Fruit fly (Drosophila melanogaster) whole organism, embryonic: ENCODE results near the gene CG9184.

ENCODE experiments used
- Adf1 ChIP-seq: fragments of 200-800 bp; sonication (Bioruptor generic); IDR thresholded peaks from 2 replicates; pipeline ENCODE4 v1.3.6; 2022; ENCODE audit warnings: missing biosample characterization, missing genetic modification characterization
- Atf-2 ChIP-seq: fragments of 200-800 bp; sonication (Bioruptor generic); optimal IDR thresholded peaks from 2 replicates; lab custom pipeline; 2016; ENCODE audit warnings: missing biosample characterization, missing genetic modification characterization
- Bgb ChIP-seq: fragments of 200-800 bp; sonication (Bioruptor generic); IDR thresholded peaks from 2 replicates; pipeline ENCODE4 v1.3.6; 2022; ENCODE audit warnings: missing biosample characterization, missing genetic modification characterization; ENCODE audit not compliant: partially characterized antibody
- CG10543 ChIP-seq: fragments of 200-800 bp; sonication (Bioruptor generic); optimal IDR thresholded peaks from 3 replicates; lab custom pipeline; 2017; ENCODE audit warnings: missing biosample characterization, mild to moderate bottlenecking, missing genetic modification characterization, moderate library complexity
- CG10654 ChIP-seq: fragments of 200-800 bp; sonication (Bioruptor generic); optimal IDR thresholded peaks from 2 replicates; lab custom pipeline; 2016; ENCODE audit warnings: missing biosample characterization, missing genetic modification characterization
- CG11695 ChIP-seq: fragments of 200-800 bp; sonication (Bioruptor generic); IDR thresholded peaks from 3 replicates; pipeline ENCODE4 v1.3.6; 2022; ENCODE audit warnings: missing biosample characterization, missing genetic modification characterization
- CG12104 ChIP-seq: fragments of 200-800 bp; sonication (Bioruptor generic); optimal IDR thresholded peaks from 3 replicates; lab custom pipeline; 2016; ENCODE audit warnings: missing biosample characterization, missing genetic modification characterization
- CG12659 ChIP-seq: fragments of 200-800 bp; sonication (Bioruptor generic); optimal IDR thresholded peaks from 3 replicates; lab custom pipeline; 2017; ENCODE audit warnings: mild to moderate bottlenecking, missing biosample characterization, missing genetic modification reagents, missing genetic modification characterization
- CG13894 ChIP-seq: fragments of 200-800 bp; sonication (Bioruptor generic); optimal IDR thresholded peaks from 3 replicates; lab custom pipeline; 2018; ENCODE audit warnings: missing biosample characterization, mild to moderate bottlenecking, missing genetic modification characterization, moderate library complexity
- CG14441 ChIP-seq: fragments of 200-800 bp; sonication (Bioruptor generic); IDR thresholded peaks from 2 replicates; pipeline ENCODE4 v1.3.6; 2022; ENCODE audit warnings: missing biosample characterization, missing genetic modification characterization
- CG15696 ChIP-seq: fragments of 200-800 bp; sonication (Bioruptor generic); optimal IDR thresholded peaks from 2 replicates; lab custom pipeline; 2019; ENCODE audit warnings: missing biosample characterization, mild to moderate bottlenecking, missing genetic modification characterization, moderate library complexity
- CG18476 ChIP-seq: fragments of 200-800 bp; sonication (Bioruptor generic); optimal IDR thresholded peaks from 2 replicates; lab custom pipeline; 2016; ENCODE audit warnings: missing biosample characterization, mild to moderate bottlenecking, missing genetic modification characterization
- CG31441 ChIP-seq: fragments of 200-800 bp; sonication (Bioruptor generic); IDR thresholded peaks from 2 replicates; pipeline ENCODE4 v1.3.6; 2022; ENCODE audit warnings: missing biosample characterization, missing genetic modification characterization
- CG33213 ChIP-seq: fragments of 200-800 bp; sonication (Bioruptor generic); optimal IDR thresholded peaks from 3 replicates; lab custom pipeline; 2016; ENCODE audit warnings: missing biosample characterization, missing genetic modification characterization
- CG4328 ChIP-seq: fragments of 200-800 bp; sonication (Bioruptor generic); optimal IDR thresholded peaks from 3 replicates; lab custom pipeline; 2017; ENCODE audit warnings: missing biosample characterization, missing genetic modification reagents, missing genetic modification characterization
- CG4424 ChIP-seq: fragments of 200-800 bp; sonication (Bioruptor generic); optimal IDR thresholded peaks from 3 replicates; lab custom pipeline; 2016; ENCODE audit warnings: missing biosample characterization, missing genetic modification characterization
- CG4707 ChIP-seq: fragments of 200-800 bp; sonication (Bioruptor generic); optimal IDR thresholded peaks from 2 replicates; lab custom pipeline; 2018; ENCODE audit warnings: missing biosample characterization, mild to moderate bottlenecking, missing genetic modification characterization, moderate library complexity
- CG5180 ChIP-seq: fragments of 200-800 bp; sonication (Bioruptor generic); optimal IDR thresholded peaks from 3 replicates; lab custom pipeline; 2017; ENCODE audit warnings: missing biosample characterization, missing genetic modification characterization, mild to moderate bottlenecking, moderate library complexity, missing genetic modification reagents
- CG5245 ChIP-seq: fragments of 200-800 bp; sonication (Bioruptor generic); optimal IDR thresholded peaks from 3 replicates; lab custom pipeline; 2016; ENCODE audit warnings: missing biosample characterization, missing genetic modification characterization
- CG6813 ChIP-seq: fragments of 200-800 bp; sonication (Bioruptor generic); optimal IDR thresholded peaks from 2 replicates; lab custom pipeline; 2017; ENCODE audit warnings: missing biosample characterization, missing genetic modification characterization, mild to moderate bottlenecking, moderate library complexity, missing genetic modification reagents
- CG8359 ChIP-seq: fragments of 200-800 bp; sonication (Bioruptor generic); optimal IDR thresholded peaks from 2 replicates; lab custom pipeline; 2017; ENCODE audit warnings: missing biosample characterization, mild to moderate bottlenecking, missing genetic modification characterization, borderline replicate concordance
- CHES-1-like ChIP-seq: fragments of 200-800 bp; sonication (Bioruptor generic); optimal IDR thresholded peaks from 2 replicates; lab custom pipeline; 2016; ENCODE audit warnings: missing biosample characterization, missing genetic modification characterization
- Dad ChIP-seq: fragments of 200-800 bp; sonication (Bioruptor generic); optimal IDR thresholded peaks from 3 replicates; lab custom pipeline; 2016; ENCODE audit warnings: missing biosample characterization, missing genetic modification characterization
- Dbx ChIP-seq: fragments of 200-800 bp; sonication (Bioruptor generic); IDR thresholded peaks from 3 replicates; pipeline ENCODE4 v1.3.6; 2022; ENCODE audit warnings: missing biosample characterization, missing genetic modification characterization
- Dip2 ChIP-seq: fragments of 200-800 bp; sonication (Bioruptor generic); IDR thresholded peaks from 2 replicates; pipeline ENCODE4 v1.3.6; 2022; ENCODE audit warnings: missing biosample characterization, missing genetic modification characterization
- E2f2 ChIP-seq: fragments of 200-800 bp; sonication (Bioruptor generic); IDR thresholded peaks from 2 replicates; pipeline ENCODE4 v1.3.6; 2022; ENCODE audit warnings: missing biosample characterization, missing genetic modification characterization
- GATAe ChIP-seq: fragments of 200-800 bp; sonication (Bioruptor generic); conservative IDR thresholded peaks from 2 replicates; pipeline ENCODE4 v1.3.6; 2022; ENCODE audit warnings: missing biosample characterization, missing genetic modification characterization
- HLH4C ChIP-seq: fragments of 200-800 bp; sonication (Bioruptor generic); IDR thresholded peaks from 3 replicates; pipeline ENCODE4 v1.3.6; 2022; ENCODE audit warnings: missing biosample characterization, missing genetic modification characterization; ENCODE audit not compliant: partially characterized antibody
- Hr51 ChIP-seq, 2 experiments: fragments of 200-800 bp; sonication (Bioruptor generic); optimal IDR thresholded peaks; 2 replicates in 1 of 2; 3 replicates in 1 of 2; lab custom pipeline; 2016 to 2018; ENCODE audit warnings: missing biosample characterization in 2 of 2, missing genetic modification characterization in 2 of 2, mild to moderate bottlenecking in 1 of 2, moderate library complexity in 1 of 2
- Jarid2 ChIP-seq: fragments of 200-800 bp; sonication (Bioruptor generic); optimal IDR thresholded peaks from 3 replicates; lab custom pipeline; 2017; ENCODE audit warnings: mild to moderate bottlenecking, missing biosample characterization, missing genetic modification reagents, missing genetic modification characterization
- MBD-R2 ChIP-seq: fragments of 200-800 bp; sonication (Bioruptor generic); IDR thresholded peaks from 2 replicates; pipeline ENCODE4 v1.3.6; 2022; ENCODE audit warnings: missing biosample characterization, missing genetic modification characterization
- Myb ChIP-seq: fragments of 200-800 bp; sonication (Bioruptor generic); optimal IDR thresholded peaks from 2 replicates; lab custom pipeline; 2016; ENCODE audit warnings: missing biosample characterization, missing genetic modification characterization
- Poxn ChIP-seq: fragments of 200-800 bp; sonication (Bioruptor generic); IDR thresholded peaks from 2 replicates; pipeline ENCODE4 v1.3.6; 2022; ENCODE audit warnings: missing biosample characterization, missing genetic modification characterization
- Sin3A ChIP-seq: fragments of >200 bp; optimal IDR thresholded peaks from 2 replicates; lab custom pipeline; 2018
- Sry-β ChIP-seq: fragments of 200-800 bp; sonication (Bioruptor generic); optimal IDR thresholded peaks from 2 replicates; lab custom pipeline; 2018; ENCODE audit warnings: missing biosample characterization, mild to moderate bottlenecking, missing genetic modification characterization, moderate library complexity
- aop ChIP-seq: fragments of 200-800 bp; sonication (Bioruptor generic); IDR thresholded peaks from 2 replicates; pipeline ENCODE4 v1.3.6; 2022; ENCODE audit warnings: missing biosample characterization, missing genetic modification characterization
- bab2 ChIP-seq: fragments of 200-800 bp; sonication (Bioruptor generic); optimal IDR thresholded peaks from 2 replicates; lab custom pipeline; 2016; ENCODE audit warnings: missing biosample characterization, missing genetic modification characterization
- bcd ChIP-seq: fragments of 200-800 bp; sonication (Bioruptor generic); optimal IDR thresholded peaks from 2 replicates; lab custom pipeline; 2017; ENCODE audit warnings: missing biosample characterization, mild to moderate bottlenecking, missing genetic modification characterization
- chif ChIP-seq, 2 experiments: fragments of 200-800 bp; sonication (Bioruptor generic); optimal IDR thresholded peaks; 3 replicates each; lab custom pipeline; 2016; ENCODE audit warnings: missing biosample characterization in 2 of 2, missing genetic modification characterization in 2 of 2
- chinmo ChIP-seq: fragments of 200-800 bp; sonication (Bioruptor generic); IDR thresholded peaks from 4 replicates; pipeline ENCODE4 v1.3.6; 2022; ENCODE audit warnings: missing biosample characterization, missing genetic modification characterization; ENCODE audit not compliant: partially characterized antibody
- croc ChIP-seq: fragments of 200-800 bp; sonication (Bioruptor generic); conservative IDR thresholded peaks from 3 replicates; pipeline ENCODE4 v1.3.6; 2022; ENCODE audit warnings: missing biosample characterization, missing genetic modification characterization
- mam ChIP-seq: fragments of 200-800 bp; sonication (Bioruptor generic); optimal IDR thresholded peaks from 3 replicates; lab custom pipeline; 2016; ENCODE audit warnings: missing biosample characterization, missing genetic modification characterization
- shn ChIP-seq: fragments of 200-800 bp; sonication (Bioruptor generic); optimal IDR thresholded peaks from 3 replicates; lab custom pipeline; 2016; ENCODE audit warnings: missing biosample characterization, missing genetic modification characterization
- sisA ChIP-seq: fragments of 200-800 bp; sonication (Bioruptor generic); IDR thresholded peaks from 2 replicates; pipeline ENCODE4 v1.3.6; 2022; ENCODE audit warnings: missing biosample characterization, missing genetic modification characterization
- so ChIP-seq: fragments of 200-800 bp; sonication (Bioruptor generic); IDR thresholded peaks from 3 replicates; pipeline ENCODE4 v1.3.6; 2022; ENCODE audit warnings: missing biosample characterization, missing genetic modification characterization
- sug ChIP-seq: fragments of 200-800 bp; optimal IDR thresholded peaks from 2 replicates; lab custom pipeline; 2019; ENCODE audit warnings: missing biosample characterization, mild to moderate bottlenecking, missing genetic modification characterization, moderate library complexity
- tap ChIP-seq: fragments of 200-800 bp; optimal IDR thresholded peaks from 3 replicates; lab custom pipeline; 2019; ENCODE audit warnings: missing biosample characterization, mild to moderate bottlenecking, missing genetic modification characterization, moderate library complexity
- tin ChIP-seq: fragments of 200-800 bp; sonication (Bioruptor generic); optimal IDR thresholded peaks from 3 replicates; lab custom pipeline; 2016; ENCODE audit warnings: missing biosample characterization, missing genetic modification characterization
- twi ChIP-seq: fragments of 200-800 bp; optimal IDR thresholded peaks from 2 replicates; lab custom pipeline; 2019; ENCODE audit warnings: missing biosample characterization, mild to moderate bottlenecking, missing genetic modification characterization, moderate library complexity
- zfh1 ChIP-seq: fragments of 200-800 bp; sonication (Bioruptor generic); IDR thresholded peaks from 3 replicates; pipeline ENCODE4 v1.3.6; 2022; ENCODE audit warnings: missing biosample characterization, missing genetic modification characterization
- zfh2 ChIP-seq: fragments of 200-800 bp; sonication (Bioruptor generic); optimal IDR thresholded peaks from 2 replicates; lab custom pipeline; 2016; ENCODE audit warnings: missing biosample characterization, missing genetic modification characterization

CG9184 gene

dm6 chr3L:1295693-1296092, 26.9 kb downstream of the CG9184 start, which contains the start of gene Rabex-5 (continued):
- no peak for TF ChIP-seq tap
- TF ChIP-seq tin (GFP tag; lab: Kevin White, UChicago) = peak; percentile 48
- TF ChIP-seq sisA = 0 out of 2 replicates have a peak, but pooled peaks have one; percentile 13
- peak; percentile 93 for TF ChIP-seq CG33213 (GFP tag; lab: Kevin White, UChicago)
- TF ChIP-seq Jarid2 (GFP tag; lab: Kevin White, UChicago) = no peak
- no peak for TF ChIP-seq bab2 (GFP tag; lab: Kevin White, UChicago)
- TF ChIP-seq chinmo = 0 out of 4 replicates have a peak, but pooled peaks have one; percentile 15
- peak; percentile 74 for TF ChIP-seq Sry-β (GFP tag; lab: Kevin White, UChicago)
- no peak for TF ChIP-seq CG15696 (tag; lab: Kevin White, UChicago)
- TF ChIP-seq CG14441 (GFP tag; lab: Robert Waterston, UW) = no peak
- no peak for TF ChIP-seq CG6813 (GFP tag; lab: Kevin White, UChicago)
- TF ChIP-seq CG5180 = no peak
- TF ChIP-seq CG4707 = no peak
- no peak for TF ChIP-seq Atf-2
- TF ChIP-seq CG5245 = no peak
- peak; percentile 97 for TF ChIP-seq MBD-R2 (GFP tag; lab: Robert Waterston, UW)
- peak; percentile 36 for TF ChIP-seq Sin3A
- no peak for TF ChIP-seq CG12104 (GFP tag; lab: Kevin White, UChicago)
- TF ChIP-seq Adf1 = no peak
- no peak for TF ChIP-seq CG10543 (GFP tag; lab: Kevin White, UChicago)
- peak; percentile 50 for TF ChIP-seq zfh2 (GFP tag; lab: Kevin White, UChicago)
- TF ChIP-seq CG10654 (GFP tag; lab: Kevin White, UChicago) = peak; percentile 31
- TF ChIP-seq CG31441 (GFP tag; lab: Robert Waterston, UW) = no peak
- TF ChIP-seq CG18476 (GFP tag; lab: Kevin White, UChicago) = no peak
- peak; percentile 34 for TF ChIP-seq shn (GFP tag; lab: Kevin White, UChicago)
- peak; percentile 46; the same call in 2 of the 3 replicates for TF ChIP-seq Dbx
- no peak for TF ChIP-seq Dip2
- peak; percentile 67 for TF ChIP-seq CHES-1-like (GFP tag; lab: Kevin White, UChicago)
- TF ChIP-seq chif (GFP tag; optimal IDR thresholded peaks at IDR 0.05; lab: Kevin White, UChicago) = peak in 1 of 2 experiments; percentile 29
- no peak for TF ChIP-seq CG8359 (GFP tag; lab: Kevin White, UChicago)
- TF ChIP-seq bcd (GFP tag; lab: Kevin White, UChicago) = peak; percentile 1
- TF ChIP-seq CG4424 (GFP tag; lab: Kevin White, UChicago) = peak; percentile 19
- TF ChIP-seq sug = no peak
- peak; percentile 73 for TF ChIP-seq HLH4C
- peak; percentile 46 for TF ChIP-seq CG13894 (tag; lab: Kevin White, UChicago)
- peak; percentile 54 for TF ChIP-seq mam
- TF ChIP-seq CG11695 = no peak
- peak in 1 of 2 experiments; percentile 23 for TF ChIP-seq Hr51 (GFP tag; optimal IDR thresholded peaks at IDR 0.05; lab: Kevin White, UChicago)
- TF ChIP-seq Bgb (GFP tag; lab: Robert Waterston, UW) = peak; percentile 90
- TF ChIP-seq so = no peak
- TF ChIP-seq zfh1 (GFP tag; lab: Robert Waterston, UW) = peak; percentile 55; the same call in 1 of the 3 replicates
- TF ChIP-seq aop (GFP tag; lab: Robert Waterston, UW) = no peak
- TF ChIP-seq Myb (GFP tag; lab: Kevin White, UChicago) = peak; percentile 46
- no peak for TF ChIP-seq Dad (GFP tag; lab: Kevin White, UChicago)
- TF ChIP-seq CG4328 (GFP tag; lab: Kevin White, UChicago) = no peak
- TF ChIP-seq E2f2 (GFP tag; lab: Robert Waterston, UW) = peak; percentile 74
- peak; percentile 65 for TF ChIP-seq CG12659 (GFP tag; lab: Kevin White, UChicago)
- peak; percentile 36 for TF ChIP-seq twi (tag; lab: Kevin White, UChicago)
- no peak for TF ChIP-seq Poxn (GFP tag; lab: Robert Waterston, UW)
- TF ChIP-seq GATAe (GFP tag; lab: Robert Waterston, UW) = no peak
- no peak for TF ChIP-seq croc (GFP tag; lab: Robert Waterston, UW)
